Fruit fly (Drosophila melanogaster): Measurements from ENCODE around the gene Asciz.
A peak's percentile ranks its signal among the peaks of the same experiment; 100 is the strongest.

Asciz gene

DNA sequence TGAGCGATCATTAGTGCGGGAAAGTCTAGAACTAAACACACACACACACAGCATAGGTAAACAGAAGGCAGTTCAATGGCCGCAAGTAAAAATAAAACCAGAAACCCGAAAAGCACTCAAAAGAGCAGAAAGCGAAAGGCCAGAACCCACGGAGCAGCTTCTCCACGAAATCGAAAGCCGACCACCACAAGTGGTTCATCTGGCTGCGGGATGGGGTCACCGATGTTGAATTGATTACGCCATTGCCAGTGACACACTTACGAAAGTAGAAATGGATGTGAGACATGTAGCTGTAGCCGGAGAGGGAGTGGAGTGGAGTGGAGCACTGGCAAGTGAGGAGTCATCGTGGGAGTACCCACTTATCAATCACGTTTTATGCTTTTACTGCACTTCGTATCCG is 24.6 kb downstream of the Asciz start (continued):
- TF ChIP-seq jigr1 (GFP tag; IDR thresholded peaks at IDR 0.05) (no peak), knrl (GFP tag; IDR thresholded peaks at IDR 0.05; ENCODE audit: partially characterized antibody) (no peak), CG10366 (GFP tag; IDR thresholded peaks at IDR 0.05) (no peak), Atf6 (GFP tag; IDR thresholded peaks at IDR 0.05) (no peak), wor (GFP tag; IDR thresholded peaks at IDR 0.05) (no peak), crp (GFP tag; optimal IDR thresholded peaks at IDR 0.05) (no peak), CG10431 (GFP tag; optimal IDR thresholded peaks at IDR 0.05) (peak; percentile 85), CG10543 (GFP tag; optimal IDR thresholded peaks at IDR 0.05) (no peak), Bteb2 (GFP tag; optimal IDR thresholded peaks at IDR 0.05) (no peak), nau (GFP tag; optimal IDR thresholded peaks at IDR 0.05) (no peak), dati (GFP tag; IDR thresholded peaks at IDR 0.05) (no peak), CG8281 (tag; optimal IDR thresholded peaks at IDR 0.05) (no peak), CG1647 (GFP tag; optimal IDR thresholded peaks at IDR 0.05) (no peak), CG18476 (GFP tag; optimal IDR thresholded peaks at IDR 0.05) (no peak), dmrt99B (tag; optimal IDR thresholded peaks at IDR 0.05) (no peak), CG6813 (GFP tag; optimal IDR thresholded peaks at IDR 0.05) (no peak), gcm2 (GFP tag; optimal IDR thresholded peaks at IDR 0.05) (no peak), phol (tag; optimal IDR thresholded peaks at IDR 0.05) (no peak), CG1832 (GFP tag; optimal IDR thresholded peaks at IDR 0.05) (no peak), chm (GFP tag; IDR thresholded peaks at IDR 0.05) (no peak; the same call in 1 of the 2 replicates), CG10209 (GFP tag; optimal IDR thresholded peaks at IDR 0.05) (no peak), hkb (optimal IDR thresholded peaks at IDR 0.05) (no peak), hkb (GFP tag; IDR thresholded peaks at IDR 0.05) (no peak), BtbVII (GFP tag; optimal IDR thresholded peaks at IDR 0.05) (no peak), Hr51 (GFP tag; optimal IDR thresholded peaks at IDR 0.05) (no peak), MTF-1 (GFP tag; optimal IDR thresholded peaks at IDR 0.05; ENCODE audit: borderline replicate concordance) (peak; percentile 10), Hr78 (GFP tag; optimal IDR thresholded peaks at IDR 0.05) (peak in 1 of 2 experiments; percentile 88), CG4854 (GFP tag; optimal IDR thresholded peaks at IDR 0.05) (no peak), CG14965 (GFP tag; optimal IDR thresholded peaks at IDR 0.05; ENCODE audit: borderline replicate concordance) (no peak), chinmo (GFP tag; IDR thresholded peaks at IDR 0.05; ENCODE audit: partially characterized antibody) (no peak), amos (GFP tag; IDR thresholded peaks at IDR 0.05; ENCODE audit: partially characterized antibody) (no peak), CG12659 (GFP tag; optimal IDR thresholded peaks at IDR 0.05) (no peak), nerfin-1 (tag; optimal IDR thresholded peaks at IDR 0.05) (peak; percentile 29), CTCF (GFP tag; optimal IDR thresholded peaks at IDR 0.05) (no peak), CG1529 (GFP tag; optimal IDR thresholded peaks at IDR 0.05) (peak; percentile 4), CG7928 (GFP tag; optimal IDR thresholded peaks at IDR 0.05) (no peak), hb (GFP tag; IDR thresholded peaks at IDR 0.05; ENCODE audit: partially characterized antibody) (no peak), CG15601 (tag; optimal IDR thresholded peaks at IDR 0.05) (peak; percentile 76), her (GFP tag; optimal IDR thresholded peaks at IDR 0.05) (no peak), onecut (GFP tag; IDR thresholded peaks at IDR 0.05) (peak; percentile 32; the same call in 1 of the 2 replicates), ATbp (GFP tag; optimal IDR thresholded peaks at IDR 0.05) (no peak), wdn (GFP tag; IDR thresholded peaks at IDR 0.05) (no peak), CG17829 (tag; optimal IDR thresholded peaks at IDR 0.05) (peak; percentile 16), CrebB (tag; optimal IDR thresholded peaks at IDR 0.05) (no peak), CG30431 (GFP tag; optimal IDR thresholded peaks at IDR 0.05) (no peak), CG18764 (GFP tag; optimal IDR thresholded peaks at IDR 0.05) (no peak), tap (tag; optimal IDR thresholded peaks at IDR 0.05) (no peak), toy (GFP tag; IDR thresholded peaks at IDR 0.05) (no peak), ranshi (GFP tag; IDR thresholded peaks at IDR 0.05) (no peak), jing (GFP tag; optimal IDR thresholded peaks at IDR 0.05) (no peak), CG15073 (GFP tag; optimal IDR thresholded peaks at IDR 0.05) (no peak)
